Fruit fly (Drosophila melanogaster): ENCODE data around the gene CG11594.

Gene CG11594

dm6 chr3L:3978762-3979516 is 46.9 kb downstream of the CG11594 start:
- TF ChIP-seq CG5204 (GFP tag; optimal IDR thresholded peaks at IDR 0.05) (no peak), Mnt (GFP tag; optimal IDR thresholded peaks at IDR 0.05) (no peak), CG11617 (GFP tag; optimal IDR thresholded peaks at IDR 0.05) (no peak), CG14711 (tag; optimal IDR thresholded peaks at IDR 0.05) (no peak), CG12768 (GFP tag; optimal IDR thresholded peaks at IDR 0.05) (no peak), Crg-1 (GFP tag; optimal IDR thresholded peaks at IDR 0.05) (no peak), kay (GFP tag; ENCODE audit: borderline replicate concordance) (no peak), pad (GFP tag; optimal IDR thresholded peaks at IDR 0.05) (no peak), CG33017 (tag; optimal IDR thresholded peaks at IDR 0.05) (no peak), CG7101 (tag; optimal IDR thresholded peaks at IDR 0.05) (no peak), cic (GFP tag; optimal IDR thresholded peaks at IDR 0.05) (no peak), Clk (GFP tag; optimal IDR thresholded peaks at IDR 0.05) (no peak), bab1 (GFP tag; optimal IDR thresholded peaks at IDR 0.05) (no peak), cnc (optimal IDR thresholded peaks at IDR 0.05) (no peak)

- no peak for TF ChIP-seq Clk (GFP tag; optimal IDR thresholded peaks at IDR 0.05)
- no peak for TF ChIP-seq pad (GFP tag; optimal IDR thresholded peaks at IDR 0.05)
- TF ChIP-seq cnc (optimal IDR thresholded peaks at IDR 0.05) = no peak
- TF ChIP-seq kay (GFP tag; ENCODE audit: borderline replicate concordance) = no peak
- no peak for TF ChIP-seq CG33017 (tag; optimal IDR thresholded peaks at IDR 0.05)
- no peak for TF ChIP-seq CG12768 (GFP tag; optimal IDR thresholded peaks at IDR 0.05)
- no peak for TF ChIP-seq bab1 (GFP tag; optimal IDR thresholded peaks at IDR 0.05)
- TF ChIP-seq CG1620 (GFP tag; optimal IDR thresholded peaks at IDR 0.05) = no peak
- TF ChIP-seq toe (GFP tag; optimal IDR thresholded peaks at IDR 0.05) = no peak
- TF ChIP-seq Mnt (GFP tag; optimal IDR thresholded peaks at IDR 0.05) = no peak
- no peak for TF ChIP-seq ovo (GFP tag; optimal IDR thresholded peaks at IDR 0.05)
- TF ChIP-seq CG14711 (tag; optimal IDR thresholded peaks at IDR 0.05) = no peak
These were observed 48.0 kb downstream of the CG11594 start for dm6 chr3L:3977622-3978355.

DNA sequence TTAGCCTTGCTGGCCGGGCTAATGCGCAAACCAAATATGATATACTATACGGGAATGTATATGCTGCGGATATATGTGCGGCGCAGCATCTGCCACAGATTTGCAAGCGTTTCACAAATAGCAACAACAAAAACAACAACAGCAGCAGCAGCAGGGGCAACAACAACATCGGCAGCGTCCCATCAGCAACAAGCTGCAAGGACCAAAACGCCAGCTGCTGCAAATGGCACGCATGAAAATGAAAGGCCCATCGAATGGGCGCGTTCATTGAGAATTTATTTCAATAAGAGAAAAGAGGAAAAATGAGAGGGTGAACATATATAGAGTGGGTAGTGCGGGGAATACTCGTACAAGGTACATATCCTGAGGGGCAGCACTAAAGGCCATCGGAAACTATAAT is 49.4 kb downstream of the CG11594 start:
- TF ChIP-seq Clk (GFP tag; optimal IDR thresholded peaks at IDR 0.05) (no peak), CG33017 (tag; optimal IDR thresholded peaks at IDR 0.05) (no peak), CG14711 (tag; optimal IDR thresholded peaks at IDR 0.05) (no peak), pad (GFP tag; optimal IDR thresholded peaks at IDR 0.05) (no peak), CG12768 (GFP tag; optimal IDR thresholded peaks at IDR 0.05) (no peak), bab1 (GFP tag; optimal IDR thresholded peaks at IDR 0.05) (no peak), CG1620 (GFP tag; optimal IDR thresholded peaks at IDR 0.05) (no peak), CG11617 (GFP tag; optimal IDR thresholded peaks at IDR 0.05) (no peak), CG7101 (tag; optimal IDR thresholded peaks at IDR 0.05) (no peak)

Data from whole organism, adult.